Worm (Caenorhabditis elegans) whole organism, L2 larva: ENCODE data around the gene ceh-81.

Source experiments
- ZK546.5 ChIP-seq: sonication (generic microtip); optimal IDR thresholded peaks from 2 replicates; lab custom pipeline; 2017; ENCODE audit warnings: missing biosample characterization, missing genetic modification characterization
- ama-1 ChIP-seq: fragments of 150-350 bp; optimal IDR thresholded peaks from 2 replicates; lab custom pipeline; 2018; ENCODE audit warnings: inconsistent platforms
- dmd-4 ChIP-seq: sonication (generic microtip); optimal IDR thresholded peaks from 2 replicates; lab custom pipeline; 2017; ENCODE audit warnings: missing biosample characterization, missing genetic modification characterization
- mab-5 ChIP-seq: fragments of 150-350 bp; optimal IDR thresholded peaks from 2 replicates; lab custom pipeline; 2014; ENCODE audit warnings: missing biosample characterization, missing genetic modification characterization
- mdl-1 ChIP-seq, 2 experiments: fragments of 150-350 bp in 1 of 2; sonication (generic microtip) in 1 of 2; optimal IDR thresholded peaks; 2 replicates each; lab custom pipeline; 2017; ENCODE audit warnings: missing biosample characterization in 2 of 2, missing genetic modification characterization in 2 of 2
- nhr-11 ChIP-seq: fragments of 150-350 bp; optimal IDR thresholded peaks from 2 replicates; lab custom pipeline; 2014; ENCODE audit warnings: missing biosample characterization, missing genetic modification characterization
- nhr-237 ChIP-seq: fragments of 150-350 bp; optimal IDR thresholded peaks from 2 replicates; lab custom pipeline; 2014; ENCODE audit warnings: missing biosample characterization, missing genetic modification characterization
- nhr-25 ChIP-seq: fragments of 150-350 bp; sonication (generic microtip); optimal IDR thresholded peaks from 3 replicates; lab custom pipeline; 2014; ENCODE audit warnings: missing biosample characterization, missing genetic modification characterization
- snpc-4 ChIP-seq: fragments of 150-350 bp; optimal IDR thresholded peaks from 2 replicates; lab custom pipeline; 2014; ENCODE audit warnings: missing biosample characterization, missing genetic modification characterization
- unc-62 ChIP-seq: fragments of 150-350 bp; optimal IDR thresholded peaks from 2 replicates; lab custom pipeline; 2014; ENCODE audit warnings: missing biosample characterization, missing genetic modification reagents, missing genetic modification characterization
- zag-1 ChIP-seq: fragments of 150-350 bp; optimal IDR thresholded peaks from 2 replicates; lab custom pipeline; 2014; ENCODE audit warnings: missing biosample characterization, missing genetic modification characterization
- ztf-4 ChIP-seq: fragments of 150-350 bp; optimal IDR thresholded peaks from 2 replicates; lab custom pipeline; 2014; ENCODE audit warnings: missing biosample characterization, missing genetic modification characterization

DNA sequence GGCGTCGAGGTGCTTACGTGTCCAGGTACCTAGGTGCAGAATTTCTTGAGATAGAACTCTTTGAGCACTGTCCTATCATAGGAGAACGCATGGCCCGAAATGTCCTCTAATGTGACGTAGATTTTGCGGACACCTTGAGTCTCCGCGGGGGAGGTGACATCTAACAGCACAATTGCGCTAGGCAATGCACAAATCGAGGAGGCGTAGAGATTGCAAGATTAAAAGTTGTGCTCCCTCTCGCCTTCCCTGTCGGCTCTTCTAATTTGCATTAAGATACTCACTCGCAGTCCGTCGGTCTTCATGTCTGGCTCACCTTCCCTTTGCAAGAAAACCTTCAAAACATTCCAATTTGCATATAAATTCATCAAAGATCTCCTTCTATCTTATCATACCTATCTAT is 29.4 kb downstream of the ceh-81 start, which contains the start of gene F36H5.18:
- TF ChIP-seq unc-62 (GFP tag; lab: Kevin White, UChicago) (no peak), snpc-4 (tag; lab: Kevin White, UChicago) (no peak), nhr-25 (tag; lab: Kevin White, UChicago) (no peak), ZK546.5 (tag; lab: Kevin White, UChicago) (no peak), ama-1 (lab: Kevin White, UChicago) (no peak), mdl-1 (tag; optimal IDR thresholded peaks at IDR 0.05; lab: Kevin White, UChicago) (no peak), zag-1 (tag; lab: Kevin White, UChicago) (no peak), ztf-4 (no peak), nhr-237 (tag; lab: Kevin White, UChicago) (no peak), dmd-4 (tag; lab: Kevin White, UChicago) (no peak), nhr-11 (tag; lab: Kevin White, UChicago) (no peak), mab-5 (tag; lab: Kevin White, UChicago) (no peak)
